Worm (Caenorhabditis elegans): ENCODE data around the gene atf-7.
A peak's percentile ranks its signal among the peaks of the same experiment; 100 is the strongest.

atf-7 gene

DNA sequence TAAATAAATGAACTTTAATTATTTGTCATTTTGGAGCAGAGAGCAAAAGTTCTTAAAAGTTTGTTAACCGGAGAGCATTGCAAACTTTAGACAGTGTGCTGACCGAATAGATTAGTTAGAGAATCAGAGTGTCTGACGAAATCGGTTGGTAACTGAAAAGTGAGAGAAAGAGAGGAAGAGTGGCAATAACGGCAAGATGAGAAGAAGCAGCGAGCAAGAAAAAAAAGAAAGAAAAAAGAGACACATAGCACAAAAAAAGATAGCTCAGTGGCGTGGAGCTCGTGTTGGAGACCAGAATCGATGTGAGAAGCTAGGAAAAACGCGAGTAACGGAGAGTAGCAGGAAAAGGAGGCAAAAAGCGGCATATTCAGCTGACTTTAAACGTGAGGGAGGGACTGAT lies 5.5 kb upstream of the atf-7 start (continued):
- TF ChIP-seq ztf-4 (tag; optimal IDR thresholded peaks at IDR 0.05) (no peak), lin-14 (GFP tag; optimal IDR thresholded peaks at IDR 0.05) (peak; percentile 86), lin-35 (GFP tag; optimal IDR thresholded peaks at IDR 0.05) (peak in 1 of 2 experiments; percentile 51), swsn-7 (tag; optimal IDR thresholded peaks at IDR 0.05) (peak; percentile 58), fos-1 (tag; optimal IDR thresholded peaks at IDR 0.05) (peak; percentile 44), sup-37 (GFP tag; optimal IDR thresholded peaks at IDR 0.05) (no peak), nhr-20 (tag; optimal IDR thresholded peaks at IDR 0.05) (peak; percentile 25), aly-2 (tag; optimal IDR thresholded peaks at IDR 0.05) (peak; percentile 32)

DNA sequence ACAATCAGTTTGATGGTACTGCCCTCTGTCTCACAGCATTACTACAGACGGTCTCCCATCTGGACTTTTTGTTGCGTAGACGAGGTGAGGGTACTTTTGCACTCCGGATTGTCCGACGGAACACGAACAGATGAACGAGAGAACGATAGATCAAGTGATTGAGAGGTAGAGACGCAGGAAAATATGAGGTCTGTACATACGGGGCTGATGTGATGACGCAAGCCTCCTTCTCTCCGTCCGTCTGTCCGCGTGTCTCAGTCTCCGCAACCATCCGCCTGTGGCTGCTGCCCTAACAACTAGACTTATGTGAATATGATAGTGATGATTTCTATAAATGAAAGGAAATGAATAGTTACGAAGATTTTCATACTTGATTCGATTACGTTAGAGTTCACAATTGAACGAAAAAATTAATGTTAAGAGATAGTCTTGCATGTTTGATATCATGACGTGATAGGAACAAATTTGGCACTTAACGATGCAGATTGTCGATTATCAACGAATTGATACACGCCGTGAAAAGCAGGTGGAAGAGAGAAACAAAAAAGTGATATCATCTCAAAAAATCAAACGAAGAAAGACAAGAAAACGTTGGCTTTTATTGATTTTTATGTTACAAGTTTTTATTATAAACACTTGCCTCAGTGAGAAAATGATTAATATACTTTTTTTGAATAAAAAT lies 3.9 kb upstream of the atf-7 start:
- TF ChIP-seq ztf-4 (tag; optimal IDR thresholded peaks at IDR 0.05) (no peak), isw-1 (GFP tag; IDR thresholded peaks at IDR 0.05) (no peak), elt-2 (tag; optimal IDR thresholded peaks at IDR 0.05) (peak; percentile 31), nhr-20 (tag; optimal IDR thresholded peaks at IDR 0.05) (peak; percentile 15), pqm-1 (tag; optimal IDR thresholded peaks at IDR 0.05) (peak; percentile 77), nhr-71 (tag; optimal IDR thresholded peaks at IDR 0.05) (peak; percentile 11), ceh-63 (GFP tag; optimal IDR thresholded peaks at IDR 0.05) (no peak), ztf-11 (tag; optimal IDR thresholded peaks at IDR 0.05) (no peak), efl-1 (optimal IDR thresholded peaks at IDR 0.05) (no peak), efl-1 (GFP tag; optimal IDR thresholded peaks at IDR 0.05 in 1 of 2) (peak in 1 of 2 experiments; percentile 58), nhr-28 (tag; optimal IDR thresholded peaks at IDR 0.05) (no peak), pag-3 (tag; optimal IDR thresholded peaks at IDR 0.05; ENCODE audit: borderline replicate concordance, insufficient read depth) (no peak), ceh-90 (tag; optimal IDR thresholded peaks at IDR 0.05) (no peak), lin-35 (GFP tag; optimal IDR thresholded peaks at IDR 0.05) (no peak), swsn-7 (tag; optimal IDR thresholded peaks at IDR 0.05) (no peak), aly-2 (tag; optimal IDR thresholded peaks at IDR 0.05) (no peak), elt-3 (tag; optimal IDR thresholded peaks at IDR 0.05) (peak in 4 of 6 experiments; percentile 10 to 22 (median 17)), mef-2 (tag; optimal IDR thresholded peaks at IDR 0.05) (no peak), grh-1 (GFP tag; IDR thresholded peaks at IDR 0.05) (no peak), F16B12.6 (tag; optimal IDR thresholded peaks at IDR 0.05) (no peak)

DNA sequence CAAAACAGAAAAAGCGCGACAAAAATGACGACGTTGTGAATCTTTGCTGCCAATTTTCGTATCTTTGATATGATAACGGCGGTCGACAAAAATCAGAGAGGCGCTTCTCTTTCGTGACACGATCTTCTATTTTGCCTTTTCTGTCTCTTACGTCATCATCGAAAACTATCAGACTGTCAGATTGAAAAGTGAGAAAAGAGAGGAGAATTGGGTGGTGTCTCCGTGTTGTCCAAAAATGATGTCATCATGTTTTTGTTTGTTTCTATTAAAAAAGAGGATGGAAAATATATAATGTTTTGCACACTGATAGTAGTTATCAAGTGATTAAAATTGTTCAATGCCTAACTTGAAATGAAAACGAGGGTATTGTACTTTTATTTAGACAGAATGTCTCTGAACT lies 2.8 kb downstream of the atf-7 start:
- TF ChIP-seq grh-1 (GFP tag; IDR thresholded peaks at IDR 0.05): no peak
- TF ChIP-seq snpc-4 (tag; optimal IDR thresholded peaks at IDR 0.05): no peak
- no peak for TF ChIP-seq nhr-77 (tag; optimal IDR thresholded peaks at IDR 0.05)
- peak; percentile 64 for TF ChIP-seq nhr-90 (tag; optimal IDR thresholded peaks at IDR 0.05; ENCODE audit: poor library complexity)
- TF ChIP-seq aha-1 (tag; optimal IDR thresholded peaks at IDR 0.05): no peak
- TF ChIP-seq nhr-84 (tag; optimal IDR thresholded peaks at IDR 0.05): no peak
- no peak for TF ChIP-seq C16A3.4 (tag; optimal IDR thresholded peaks at IDR 0.05)
- peak in 1 of 3 experiments; percentile 14 for TF ChIP-seq dpl-1 (GFP tag; optimal IDR thresholded peaks at IDR 0.05)
- TF ChIP-seq rnt-1 (tag; optimal IDR thresholded peaks at IDR 0.05): peak; percentile 11
- no peak for TF ChIP-seq ztf-11 (tag; optimal IDR thresholded peaks at IDR 0.05)
- no peak for TF ChIP-seq ceh-88 (GFP tag; IDR thresholded peaks at IDR 0.05)
- no peak for TF ChIP-seq efl-3 (GFP tag; optimal IDR thresholded peaks at IDR 0.05)
- TF ChIP-seq vab-15 (tag; optimal IDR thresholded peaks at IDR 0.05): no peak
- TF ChIP-seq nhr-19 (GFP tag; conservative IDR thresholded peaks at IDR 0.05): peak; percentile 33
- peak; percentile 91 for TF ChIP-seq nhr-85 (tag)
- peak; percentile 72 for TF ChIP-seq nhr-71 (tag; optimal IDR thresholded peaks at IDR 0.05)
- peak; percentile 7 for TF ChIP-seq skn-1 (tag; optimal IDR thresholded peaks at IDR 0.05)
- TF ChIP-seq lin-35 (GFP tag; optimal IDR thresholded peaks at IDR 0.05): peak in 1 of 2 experiments; percentile 51
- TF ChIP-seq pag-3 (tag; optimal IDR thresholded peaks at IDR 0.05; ENCODE audit: borderline replicate concordance, insufficient read depth): no peak
- peak; percentile 72 for TF ChIP-seq lin-14 (GFP tag; optimal IDR thresholded peaks at IDR 0.05)
- no peak for TF ChIP-seq aly-2 (tag; optimal IDR thresholded peaks at IDR 0.05)
- no peak for TF ChIP-seq nhr-12 (tag; optimal IDR thresholded peaks at IDR 0.05)
- TF ChIP-seq efl-1 (optimal IDR thresholded peaks at IDR 0.05): no peak
- TF ChIP-seq efl-1 (GFP tag; optimal IDR thresholded peaks at IDR 0.05 in 1 of 2): no peak
- no peak for TF ChIP-seq unc-62 (GFP tag; optimal IDR thresholded peaks at IDR 0.05)
- no peak for TF ChIP-seq fkh-8 (tag; optimal IDR thresholded peaks at IDR 0.05)
- peak; percentile 64 for TF ChIP-seq nhr-20 (tag; optimal IDR thresholded peaks at IDR 0.05)
- TF ChIP-seq zip-4 (GFP tag; optimal IDR thresholded peaks at IDR 0.05): no peak
- TF ChIP-seq hpl-2 (GFP tag; optimal IDR thresholded peaks at IDR 0.05): no peak
- TF ChIP-seq lsy-2 (tag; optimal IDR thresholded peaks at IDR 0.05): no peak
- no peak for TF ChIP-seq fkh-10 (GFP tag; optimal IDR thresholded peaks at IDR 0.05)
- TF ChIP-seq unc-130 (tag; optimal IDR thresholded peaks at IDR 0.05): no peak
- peak; percentile 6 to 88 (median 64) for TF ChIP-seq elt-3 (tag; optimal IDR thresholded peaks at IDR 0.05)
- no peak for TF ChIP-seq egl-13 (tag; optimal IDR thresholded peaks at IDR 0.05)

Measured in whole organism, L1 larva.